Worm (Caenorhabditis elegans) whole organism, L2 larva: ENCODE measurements around the gene F58E1.13.
A peak's percentile ranks its signal among the peaks of the same experiment; 100 is the strongest.

Experiments
- C34F6.9 ChIP-seq: fragments of 150-350 bp; optimal IDR thresholded peaks from 2 replicates; lab custom pipeline; 2014; ENCODE audit warnings: missing biosample characterization, missing genetic modification characterization
- F13H6.1 ChIP-seq: sonication (generic microtip); optimal IDR thresholded peaks from 2 replicates; lab custom pipeline; 2016; ENCODE audit warnings: missing genetic modification characterization, missing compliant biosample characterization
- Y55F3AM.14 ChIP-seq: fragments of 200-800 bp; sonication (Bioruptor generic); optimal IDR thresholded peaks from 2 replicates; lab custom pipeline; 2018; ENCODE audit warnings: mild to moderate bottlenecking, missing genetic modification characterization, missing compliant biosample characterization
- ZK546.5 ChIP-seq: sonication (generic microtip); optimal IDR thresholded peaks from 2 replicates; lab custom pipeline; 2017; ENCODE audit warnings: missing biosample characterization, missing genetic modification characterization
- alr-1 ChIP-seq: fragments of 150-350 bp; optimal IDR thresholded peaks from 2 replicates; lab custom pipeline; 2014; ENCODE audit warnings: missing biosample characterization, missing genetic modification characterization
- aly-2 ChIP-seq: fragments of 150-350 bp; optimal IDR thresholded peaks from 2 replicates; lab custom pipeline; 2014; ENCODE audit warnings: missing biosample characterization, missing genetic modification characterization
- blmp-1 ChIP-seq: sonication (generic microtip); optimal IDR thresholded peaks from 2 replicates; lab custom pipeline; 2017; ENCODE audit warnings: missing genetic modification characterization, mild to moderate bottlenecking, missing compliant biosample characterization, antibody characterized with exemption, moderate library complexity; ENCODE audit not compliant: insufficient read depth
- ceh-16 ChIP-seq: fragments of 150-350 bp; optimal IDR thresholded peaks from 2 replicates; lab custom pipeline; 2014; ENCODE audit warnings: missing biosample characterization, missing genetic modification characterization
- dmd-4 ChIP-seq: sonication (generic microtip); optimal IDR thresholded peaks from 2 replicates; lab custom pipeline; 2017; ENCODE audit warnings: missing biosample characterization, missing genetic modification characterization
- elt-3 ChIP-seq: sonication (generic microtip); optimal IDR thresholded peaks from 2 replicates; lab custom pipeline; 2017; ENCODE audit warnings: missing biosample characterization, missing genetic modification characterization
- fos-1 ChIP-seq: fragments of 150-350 bp; optimal IDR thresholded peaks from 2 replicates; lab custom pipeline; 2014; ENCODE audit warnings: missing biosample characterization, missing genetic modification characterization
- lin-11 ChIP-seq: fragments of 150-350 bp; sonication (generic microtip); optimal IDR thresholded peaks from 2 replicates; lab custom pipeline; 2014; ENCODE audit warnings: missing biosample characterization, missing genetic modification characterization, inconsistent platforms, mixed read lengths
- lin-13 ChIP-seq: fragments of 150-350 bp; optimal IDR thresholded peaks from 2 replicates; lab custom pipeline; 2014; ENCODE audit warnings: missing biosample characterization, missing genetic modification reagents, missing genetic modification characterization
- lsy-2 ChIP-seq, 2 experiments: fragments of 150-350 bp in 1 of 2; sonication (generic microtip) in 1 of 2; optimal IDR thresholded peaks; 2 replicates each; lab custom pipeline; 2014 to 2017; ENCODE audit warnings: missing biosample characterization in 2 of 2, missing genetic modification characterization in 2 of 2
- mab-5 ChIP-seq: fragments of 150-350 bp; optimal IDR thresholded peaks from 2 replicates; lab custom pipeline; 2014; ENCODE audit warnings: missing biosample characterization, missing genetic modification characterization
- mbf-1 ChIP-seq: sonication (generic microtip); optimal IDR thresholded peaks from 2 replicates; lab custom pipeline; 2017; ENCODE audit warnings: missing biosample characterization, missing genetic modification characterization
- nhr-10 ChIP-seq: sonication (generic microtip); optimal IDR thresholded peaks from 2 replicates; lab custom pipeline; 2017; ENCODE audit warnings: missing biosample characterization, missing genetic modification characterization
- nhr-12 ChIP-seq: fragments of 150-350 bp; optimal IDR thresholded peaks from 2 replicates; lab custom pipeline; 2014; ENCODE audit warnings: missing biosample characterization, missing genetic modification characterization
- nhr-21 ChIP-seq: fragments of 150-350 bp; optimal IDR thresholded peaks from 2 replicates; lab custom pipeline; 2014; ENCODE audit warnings: missing biosample characterization, missing genetic modification characterization
- nhr-23 ChIP-seq: fragments of 150-350 bp; optimal IDR thresholded peaks from 2 replicates; lab custom pipeline; 2014; ENCODE audit warnings: missing biosample characterization, missing genetic modification reagents, missing genetic modification characterization
- nhr-237 ChIP-seq: fragments of 150-350 bp; optimal IDR thresholded peaks from 2 replicates; lab custom pipeline; 2014; ENCODE audit warnings: missing biosample characterization, missing genetic modification characterization
- nhr-25 ChIP-seq: fragments of 150-350 bp; sonication (generic microtip); optimal IDR thresholded peaks from 3 replicates; lab custom pipeline; 2014; ENCODE audit warnings: missing biosample characterization, missing genetic modification characterization
- nhr-6 ChIP-seq: fragments of 150-350 bp; optimal IDR thresholded peaks from 2 replicates; lab custom pipeline; 2014; ENCODE audit warnings: missing biosample characterization, missing genetic modification characterization
- nhr-77 ChIP-seq: fragments of 150-350 bp; optimal IDR thresholded peaks from 2 replicates; lab custom pipeline; 2014; ENCODE audit warnings: missing biosample characterization, missing genetic modification characterization
- peb-1 ChIP-seq: fragments of 150-350 bp; optimal IDR thresholded peaks from 2 replicates; lab custom pipeline; 2014; ENCODE audit warnings: missing biosample characterization, missing genetic modification characterization
- skn-1 ChIP-seq: sonication (generic microtip); optimal IDR thresholded peaks from 2 replicates; lab custom pipeline; 2017; ENCODE audit warnings: missing biosample characterization, missing genetic modification characterization
- sma-9 ChIP-seq, 2 experiments: fragments of 150-350 bp in 1 of 2; sonication (generic microtip) in 1 of 2; optimal IDR thresholded peaks; 2 replicates each; lab custom pipeline; 2014 to 2016; ENCODE audit warnings: missing genetic modification characterization in 2 of 2, mild to moderate bottlenecking in 1 of 2, missing biosample characterization in 1 of 2, missing compliant biosample characterization in 1 of 2, missing genetic modification reagents in 1 of 2, moderate library complexity in 1 of 2
- snpc-4 ChIP-seq: fragments of 150-350 bp; optimal IDR thresholded peaks from 2 replicates; lab custom pipeline; 2014; ENCODE audit warnings: missing biosample characterization, missing genetic modification characterization
- unc-39 ChIP-seq: fragments of 150-350 bp; optimal IDR thresholded peaks from 2 replicates; lab custom pipeline; 2014; ENCODE audit warnings: missing biosample characterization, missing genetic modification characterization
- ztf-4 ChIP-seq: fragments of 150-350 bp; optimal IDR thresholded peaks from 2 replicates; lab custom pipeline; 2014; ENCODE audit warnings: missing biosample characterization, missing genetic modification characterization

Gene F58E1.13

DNA sequence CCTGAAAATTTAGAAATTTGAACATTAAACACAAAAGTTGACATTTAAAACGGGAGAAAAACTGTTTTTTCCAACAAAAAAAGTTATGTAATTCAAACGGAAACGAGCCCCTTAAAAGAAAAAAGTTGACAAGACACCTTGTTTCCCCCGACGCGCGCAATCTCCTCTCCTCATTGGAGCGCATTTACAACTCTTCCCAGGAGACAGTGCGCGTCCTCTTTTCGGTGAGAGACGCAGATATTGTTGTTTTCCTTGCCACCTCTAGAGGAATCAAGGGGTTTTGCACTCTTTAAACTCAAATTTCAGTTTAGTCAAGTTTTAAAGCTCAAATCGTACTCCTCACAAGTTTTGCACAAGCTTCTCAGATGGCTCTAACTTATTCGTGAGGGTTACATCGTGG, at the start of gene F58E1.13:
F58E1.13 (minus strand) TSS at position 12 of the 400 bp plus-strand sequence.
- no peak for TF ChIP-seq nhr-6 (tag; lab: Kevin White, UChicago)
- no peak for TF ChIP-seq ztf-4
- no peak for TF ChIP-seq nhr-77 (tag; lab: Kevin White, UChicago)
- TF ChIP-seq fos-1 (tag; lab: Kevin White, UChicago), result no peak
- TF ChIP-seq lin-13 (GFP tag; lab: Kevin White, UChicago), result no peak
- TF ChIP-seq lsy-2 (tag; optimal IDR thresholded peaks at IDR 0.05; lab: Kevin White, UChicago), result no peak

DNA sequence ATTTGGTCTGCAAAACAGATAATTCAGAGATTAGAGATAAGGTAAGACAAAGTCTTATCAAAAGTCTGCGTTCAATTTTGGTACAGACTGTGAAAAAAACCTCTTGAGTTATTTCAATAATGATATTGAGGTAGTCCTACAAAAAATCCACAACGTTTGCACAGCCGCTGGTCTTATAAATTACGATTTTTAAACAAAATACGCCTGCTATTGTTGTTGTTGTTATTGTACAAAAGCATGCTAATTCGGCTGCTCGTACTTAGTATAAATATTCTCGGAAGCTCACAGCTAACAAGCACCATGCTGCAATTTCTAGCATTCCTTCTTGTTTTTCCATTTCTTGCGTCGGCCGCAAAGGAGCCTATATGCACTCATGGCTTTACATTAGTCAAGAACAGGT, 48.5 kb upstream of the F58E1.13 start, which contains the start of gene clec-19:
clec-19 (plus strand) TSS at position 301 of the 400 bp plus-strand sequence.
- TF ChIP-seq unc-39 (no peak), Y55F3AM.14 (no peak)

DNA sequence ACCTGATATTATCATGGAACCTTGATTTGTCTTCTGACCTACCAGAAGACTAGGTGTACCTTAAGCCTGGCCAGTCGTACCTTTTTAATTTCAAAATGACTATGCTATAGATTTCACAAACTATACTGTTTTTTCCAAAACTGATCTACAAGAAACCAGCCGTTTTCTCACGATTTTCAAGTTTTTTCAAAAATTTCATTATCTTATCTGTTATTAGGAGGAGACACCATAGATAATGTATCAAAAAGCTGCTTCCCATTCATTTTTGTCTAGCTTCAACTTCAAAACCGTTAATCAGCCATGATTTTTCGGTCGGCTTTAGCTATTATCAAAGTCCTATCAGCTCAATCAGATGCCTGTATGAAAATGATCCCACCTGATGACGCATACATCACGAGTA, 46.9 kb upstream of the F58E1.13 start, which contains the start of gene F36H5.12:
F36H5.12 (plus strand) TSS at position 301 of the 400 bp plus-strand sequence.
- TF ChIP-seq snpc-4, result no peak

ce11 chrII:1741248-1741647, 45.6 kb upstream of the F58E1.13 start, which contains the start of gene K07G6.1:
TSS of gene K07G6.1 (plus strand) at chrII:1741548.
- no peak for TF ChIP-seq mbf-1 (tag; lab: Kevin White, UChicago)
- no peak for TF ChIP-seq C34F6.9 (tag; lab: Kevin White, UChicago)
- no peak for TF ChIP-seq nhr-77 (tag; lab: Kevin White, UChicago)
- no peak for TF ChIP-seq aly-2 (tag; lab: Kevin White, UChicago)
- TF ChIP-seq snpc-4, result no peak

- TF ChIP-seq fos-1 (tag; lab: Kevin White, UChicago) (no peak), dmd-4 (tag; lab: Kevin White, UChicago) (no peak), alr-1 (no peak), ceh-16 (tag; lab: Kevin White, UChicago) (no peak), blmp-1 (tag; lab: Kevin White, UChicago) (no peak), mab-5 (tag; lab: Kevin White, UChicago) (no peak), F13H6.1 (tag; lab: Kevin White, UChicago) (no peak), snpc-4 (no peak), nhr-23 (tag; lab: Kevin White, UChicago) (no peak)
- TF ChIP-seq, all 48 proteins: peak for 0
These were observed 43.2 kb upstream of the F58E1.13 start, which contains the start of the genes irld-9 and irld-33 for ce11 chrII:1738844-1739243. TSS of gene irld-9 (minus strand) at chrII:1738944. TSS of gene irld-33 (plus strand) at chrII:1739052.

ce11 chrII:1736353-1736752, 40.7 kb upstream of the F58E1.13 start, which contains the start of gene ceh-83:
TSS of gene ceh-83 (minus strand) at chrII:1736533.
- TF ChIP-seq nhr-237 (no peak), fos-1 (tag; lab: Kevin White, UChicago) (peak; percentile 49)

DNA sequence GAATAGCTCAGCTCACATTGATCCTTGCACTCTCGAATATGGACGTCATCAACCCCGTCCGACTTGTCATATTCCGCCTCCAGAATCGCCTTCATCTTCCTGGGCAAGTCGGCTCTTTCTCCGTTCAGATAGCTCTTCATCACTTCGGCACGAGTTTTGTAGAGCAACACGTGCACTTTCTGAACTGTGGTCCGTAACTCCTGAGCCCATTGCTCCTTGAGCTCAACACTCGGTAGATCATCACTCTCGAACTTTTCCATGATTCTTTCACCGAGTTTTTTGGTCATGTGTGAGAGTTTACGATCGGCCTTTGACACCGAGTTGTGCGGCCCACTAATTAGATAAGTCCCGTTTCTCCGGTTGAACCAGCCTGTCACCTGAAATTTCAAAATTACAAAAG, 39.5 kb upstream of the F58E1.13 start:
- TF ChIP-seq nhr-10 (no peak), skn-1 (tag; lab: Kevin White, UChicago) (no peak), elt-3 (tag; lab: Kevin White, UChicago) (no peak), nhr-21 (tag; lab: Kevin White, UChicago) (no peak), lin-11 (tag; lab: Kevin White, UChicago) (no peak), alr-1 (no peak), ZK546.5 (tag; lab: Kevin White, UChicago) (no peak), peb-1 (no peak), ztf-4 (no peak), mab-5 (tag; lab: Kevin White, UChicago) (no peak), nhr-23 (tag; lab: Kevin White, UChicago) (no peak), nhr-25 (no peak), nhr-12 (no peak), unc-39 (no peak), sma-9 (GFP tag; optimal IDR thresholded peaks at IDR 0.05; lab: Kevin White, UChicago) (no peak), sma-9 (tag; optimal IDR thresholded peaks at IDR 0.05; lab: Kevin White, UChicago) (no peak)
